Worm (Caenorhabditis elegans) whole organism, late embryonic: Measurements from ENCODE around the gene C50F4.9.

Experiments
- ama-1 ChIP-seq: fragments of 150-350 bp; optimal IDR thresholded peaks from 2 replicates; lab custom pipeline; 2014
- odd-2 ChIP-seq: sonication (generic microtip); optimal IDR thresholded peaks from 2 replicates; lab custom pipeline; 2017; ENCODE audit warnings: antibody characterized with exemption, mild to moderate bottlenecking, missing genetic modification characterization, missing compliant biosample characterization
- ztf-16 ChIP-seq: sonication (generic microtip); optimal IDR thresholded peaks from 2 replicates; lab custom pipeline; 2017; ENCODE audit warnings: missing genetic modification characterization, missing compliant biosample characterization

DNA sequence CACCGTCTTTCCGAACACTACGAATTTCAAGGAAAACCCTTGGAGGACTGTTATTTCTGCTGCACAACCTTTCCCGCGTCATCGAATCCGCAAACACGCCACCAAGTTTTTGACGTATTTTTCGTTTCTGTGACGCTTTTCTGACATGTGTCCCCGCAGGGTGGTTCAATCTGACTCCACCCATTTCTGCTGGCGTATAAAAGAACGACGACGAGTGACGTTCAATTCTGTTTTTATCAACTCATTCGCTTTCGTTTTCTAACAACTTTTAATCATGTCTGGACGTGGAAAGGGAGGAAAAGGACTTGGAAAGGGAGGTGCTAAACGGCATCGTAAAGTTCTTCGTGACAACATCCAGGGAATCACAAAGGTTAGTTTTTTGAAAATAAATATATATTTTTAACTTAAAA is 22.9 kb upstream of the C50F4.9 start, which contains the start of gene his-37:
- TF ChIP-seq ama-1 (no peak), odd-2 (tag; lab: Kevin White, UChicago) (no peak), ztf-16 (tag; lab: Kevin White, UChicago) (peak; percentile 72)
